Worm (Caenorhabditis elegans): ENCODE results near the gene Y43F8B.2.

Gene Y43F8B.2

DNA sequence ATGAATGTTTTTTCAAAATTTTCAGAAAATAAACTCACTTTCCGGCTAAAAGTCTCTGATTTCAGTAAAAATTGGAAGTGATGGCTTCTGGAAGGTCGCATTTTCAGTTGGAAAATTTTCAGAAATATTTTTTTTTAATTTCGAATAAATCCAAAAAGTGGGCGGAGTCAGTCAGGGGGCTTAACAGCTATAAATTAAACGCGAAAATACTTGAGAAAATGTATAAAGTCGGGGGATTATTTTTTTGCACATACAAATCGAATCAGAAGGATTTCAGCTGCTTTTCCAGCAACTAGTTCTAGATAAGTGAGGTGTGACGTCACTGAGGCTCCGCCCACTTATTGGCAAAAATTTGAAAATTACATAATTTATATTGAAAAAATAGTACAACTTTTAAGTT lies at the start of gene Y43F8B.2:
Y43F8B.2 (minus strand) TSS at position 101 of the 400 bp plus-strand sequence.
- no peak for TF ChIP-seq tbx-2 (tag; optimal IDR thresholded peaks at IDR 0.05)
- TF ChIP-seq fos-1 (tag; optimal IDR thresholded peaks at IDR 0.05): no peak
- no peak for TF ChIP-seq fkh-2 (tag; optimal IDR thresholded peaks at IDR 0.05)
- no peak for TF ChIP-seq mdl-1 (tag; optimal IDR thresholded peaks at IDR 0.05)
- TF ChIP-seq lsy-12 (tag; optimal IDR thresholded peaks at IDR 0.05): no peak
- no peak for TF ChIP-seq ceh-9 (tag; optimal IDR thresholded peaks at IDR 0.05)
- no peak for TF ChIP-seq ZK546.5 (tag; optimal IDR thresholded peaks at IDR 0.05)
- TF ChIP-seq pqm-1 (tag; optimal IDR thresholded peaks at IDR 0.05): no peak
- TF ChIP-seq egl-5 (tag; optimal IDR thresholded peaks at IDR 0.05): no peak
- TF ChIP-seq ceh-28 (tag; optimal IDR thresholded peaks at IDR 0.05): no peak
- no peak for TF ChIP-seq lin-39 (tag; optimal IDR thresholded peaks at IDR 0.05)
- no peak for TF ChIP-seq unc-62 (GFP tag; optimal IDR thresholded peaks at IDR 0.05)
- no peak for TF ChIP-seq R02D3.7 (tag; optimal IDR thresholded peaks at IDR 0.05)
- no peak for TF ChIP-seq ceh-16 (tag; optimal IDR thresholded peaks at IDR 0.05)
- no peak for TF ChIP-seq ceh-82 (tag; optimal IDR thresholded peaks at IDR 0.05)
- TF ChIP-seq hmg-11 (tag; optimal IDR thresholded peaks at IDR 0.05): no peak
- no peak for TF ChIP-seq egl-27 (tag; optimal IDR thresholded peaks at IDR 0.05)
- no peak for TF ChIP-seq snpc-4 (tag; optimal IDR thresholded peaks at IDR 0.05)
- TF ChIP-seq ztf-11 (tag; optimal IDR thresholded peaks at IDR 0.05): no peak

DNA sequence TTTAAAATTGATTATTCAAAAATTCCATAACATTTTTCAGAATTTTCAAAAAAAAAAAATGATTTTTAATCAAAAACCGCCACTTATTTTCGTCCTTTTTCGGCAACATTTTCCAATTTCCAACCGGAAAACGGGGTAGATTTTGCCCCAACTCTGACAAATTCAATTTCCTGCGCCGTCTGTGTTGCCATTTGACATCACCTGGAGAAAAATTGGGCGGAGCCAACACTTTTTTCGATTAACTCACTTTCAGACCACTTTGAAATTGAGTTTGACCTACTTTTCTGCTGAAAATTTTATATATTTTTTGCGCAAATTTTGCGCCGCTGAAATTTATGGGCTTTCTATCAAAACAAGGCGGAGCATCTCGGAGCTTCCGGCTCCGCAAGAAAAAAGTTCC lies 49.3 kb upstream of the Y43F8B.2 start:
- TF ChIP-seq snpc-4 (tag; optimal IDR thresholded peaks at IDR 0.05) (no peak), eor-1 (tag; optimal IDR thresholded peaks at IDR 0.05) (no peak), lsy-12 (tag; optimal IDR thresholded peaks at IDR 0.05) (no peak), elt-1 (tag; optimal IDR thresholded peaks at IDR 0.05) (no peak), fkh-2 (tag; optimal IDR thresholded peaks at IDR 0.05) (no peak)

DNA sequence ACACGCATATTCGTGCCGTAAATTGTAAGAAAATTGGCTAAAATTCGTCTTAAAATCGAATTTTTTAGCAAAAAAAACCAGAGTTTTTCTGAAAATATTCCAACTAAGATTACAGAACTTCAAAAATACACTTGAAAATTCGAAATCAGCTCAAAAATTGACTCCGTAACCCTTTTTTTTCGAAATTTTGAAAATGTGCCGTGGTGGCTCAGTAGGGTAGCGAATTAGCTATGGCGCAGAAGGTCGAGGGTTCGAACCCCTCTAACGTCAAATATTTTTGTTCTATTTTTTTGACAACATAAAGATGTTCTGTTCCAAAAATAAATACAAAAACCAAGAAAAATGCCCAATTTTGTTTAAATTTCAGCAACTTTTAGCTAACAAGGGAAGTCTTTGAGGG lies 46.6 kb upstream of the Y43F8B.2 start:
- TF ChIP-seq nhr-25 (tag; optimal IDR thresholded peaks at IDR 0.05) (no peak), nhr-237 (tag; optimal IDR thresholded peaks at IDR 0.05) (no peak), ceh-28 (tag; optimal IDR thresholded peaks at IDR 0.05) (no peak), snpc-4 (tag; optimal IDR thresholded peaks at IDR 0.05) (no peak), elt-2 (tag; optimal IDR thresholded peaks at IDR 0.05) (no peak), pha-4 (tag; optimal IDR thresholded peaks at IDR 0.05) (no peak), mml-1 (tag; optimal IDR thresholded peaks at IDR 0.05) (no peak), nfya-1 (tag; optimal IDR thresholded peaks at IDR 0.05; ENCODE audit: insufficient read depth) (no peak), ztf-4 (tag; optimal IDR thresholded peaks at IDR 0.05) (no peak), tbx-2 (tag; optimal IDR thresholded peaks at IDR 0.05) (no peak), ceh-16 (tag; optimal IDR thresholded peaks at IDR 0.05) (no peak), pqm-1 (tag; optimal IDR thresholded peaks at IDR 0.05) (no peak), ceh-9 (tag; optimal IDR thresholded peaks at IDR 0.05) (no peak), zag-1 (tag; optimal IDR thresholded peaks at IDR 0.05) (no peak), unc-62 (GFP tag; optimal IDR thresholded peaks at IDR 0.05) (no peak), egl-5 (tag; optimal IDR thresholded peaks at IDR 0.05) (no peak), nhr-12 (tag; optimal IDR thresholded peaks at IDR 0.05) (no peak), ama-1 (optimal IDR thresholded peaks at IDR 0.05) (no peak), nhr-43 (tag; optimal IDR thresholded peaks at IDR 0.05; ENCODE audit: poor library complexity, severe bottlenecking) (no peak), unc-39 (tag; optimal IDR thresholded peaks at IDR 0.05) (no peak)

DNA sequence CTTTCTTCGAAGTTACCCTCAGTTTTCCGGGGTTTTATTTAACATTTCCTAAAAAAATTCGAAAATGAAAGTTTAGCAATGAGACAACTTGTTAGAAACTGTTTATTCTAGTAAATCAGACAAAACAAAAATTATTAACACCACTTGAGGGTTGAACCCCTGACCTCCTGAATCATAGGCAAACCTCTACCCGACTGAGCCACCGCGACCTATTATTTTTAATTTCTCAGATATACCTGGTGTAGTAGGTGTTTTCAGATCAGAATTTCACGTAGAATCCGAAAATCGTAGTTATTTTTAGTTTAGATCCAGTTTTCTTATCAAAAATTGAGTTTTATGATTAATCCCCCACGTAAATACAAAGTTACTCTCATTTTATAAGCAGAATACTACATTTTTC lies 37.2 kb upstream of the Y43F8B.2 start:
- TF ChIP-seq lsy-12 (tag; optimal IDR thresholded peaks at IDR 0.05): no peak
- TF ChIP-seq pha-4 (tag; optimal IDR thresholded peaks at IDR 0.05): no peak
- TF ChIP-seq skn-1 (tag; optimal IDR thresholded peaks at IDR 0.05): no peak
- TF ChIP-seq nhr-23 (tag; optimal IDR thresholded peaks at IDR 0.05): no peak
- no peak for TF ChIP-seq nhr-43 (tag; optimal IDR thresholded peaks at IDR 0.05; ENCODE audit: poor library complexity, severe bottlenecking)
- no peak for TF ChIP-seq ZK546.5 (tag; optimal IDR thresholded peaks at IDR 0.05)
- no peak for TF ChIP-seq nhr-28 (tag; optimal IDR thresholded peaks at IDR 0.05)
- TF ChIP-seq mml-1 (tag; optimal IDR thresholded peaks at IDR 0.05): no peak

DNA sequence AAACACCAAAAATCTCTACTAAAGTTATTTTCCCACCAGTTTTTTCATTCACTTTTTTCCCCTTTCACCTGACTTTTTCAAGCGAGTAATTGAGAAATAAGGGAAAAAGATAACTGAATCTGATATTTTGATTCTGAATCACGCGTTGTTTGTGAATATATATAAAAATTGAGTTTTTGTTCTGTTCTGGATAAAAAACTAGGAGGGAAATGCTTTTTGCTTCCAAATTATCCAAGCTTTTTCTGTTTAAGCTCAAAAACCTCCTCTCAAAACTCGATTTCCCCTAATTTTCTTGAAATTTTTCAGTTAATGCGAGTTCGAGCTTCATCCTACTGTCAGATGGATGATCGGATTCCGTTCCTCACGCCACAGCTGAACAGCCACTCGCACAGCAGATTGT lies 32.2 kb upstream of the Y43F8B.2 start, which contains the start of gene kcnl-1:
kcnl-1 (plus strand) TSS at position 301 of the 400 bp plus-strand sequence.
- no peak for TF ChIP-seq pha-4 (tag; optimal IDR thresholded peaks at IDR 0.05)
- TF ChIP-seq aly-2 (tag; optimal IDR thresholded peaks at IDR 0.05): no peak
- TF ChIP-seq nhr-11 (tag; optimal IDR thresholded peaks at IDR 0.05): no peak
- no peak for TF ChIP-seq elt-1 (tag; optimal IDR thresholded peaks at IDR 0.05)
- no peak for TF ChIP-seq ztf-11 (tag; optimal IDR thresholded peaks at IDR 0.05)
- TF ChIP-seq egl-27 (tag; optimal IDR thresholded peaks at IDR 0.05): no peak
- TF ChIP-seq tbx-2 (tag; optimal IDR thresholded peaks at IDR 0.05): no peak
- TF ChIP-seq nhr-28 (tag; optimal IDR thresholded peaks at IDR 0.05): no peak
- TF ChIP-seq hmg-11 (tag; optimal IDR thresholded peaks at IDR 0.05): no peak
- no peak for TF ChIP-seq fos-1 (tag; optimal IDR thresholded peaks at IDR 0.05)
- no peak for TF ChIP-seq pqm-1 (tag; optimal IDR thresholded peaks at IDR 0.05)
- no peak for TF ChIP-seq ztf-4 (tag; optimal IDR thresholded peaks at IDR 0.05)
- TF ChIP-seq nhr-77 (tag; optimal IDR thresholded peaks at IDR 0.05): no peak
- TF ChIP-seq R02D3.7 (tag; optimal IDR thresholded peaks at IDR 0.05): no peak
- TF ChIP-seq ceh-28 (tag; optimal IDR thresholded peaks at IDR 0.05): no peak

Measured in whole organism, L3 larva.